Fruit fly (Drosophila melanogaster) whole organism, embryonic: Measurements from ENCODE around the gene Dsor1.

Source experiments
- ATbp ChIP-seq: fragments of 200-800 bp; sonication (Bioruptor generic); optimal IDR thresholded peaks from 2 replicates; lab custom pipeline; 2017; ENCODE audit warnings: missing biosample characterization, mild to moderate bottlenecking, missing genetic modification characterization, missing genetic modification reagents
- Atf3 ChIP-seq: fragments of 200-800 bp; sonication (Bioruptor generic); optimal IDR thresholded peaks from 3 replicates; lab custom pipeline; 2016; ENCODE audit warnings: missing biosample characterization, missing genetic modification characterization
- CG1024 ChIP-seq: fragments of 200-800 bp; sonication (Bioruptor generic); IDR thresholded peaks from 2 replicates; pipeline ENCODE4 v1.3.6; 2022; ENCODE audit warnings: missing biosample characterization, missing genetic modification characterization
- CG12391 ChIP-seq: fragments of 200-800 bp; sonication (Bioruptor generic); optimal IDR thresholded peaks from 3 replicates; lab custom pipeline; 2018; ENCODE audit warnings: missing biosample characterization, mild to moderate bottlenecking, missing genetic modification characterization, moderate library complexity
- CG13775 ChIP-seq: fragments of 200-800 bp; sonication (Bioruptor generic); optimal IDR thresholded peaks from 3 replicates; lab custom pipeline; 2017; ENCODE audit warnings: missing biosample characterization, mild to moderate bottlenecking, missing genetic modification characterization
- CG1529 ChIP-seq: fragments of 200-800 bp; sonication (Bioruptor generic); optimal IDR thresholded peaks from 3 replicates; lab custom pipeline; 2018; ENCODE audit warnings: missing biosample characterization, missing genetic modification characterization
- CG16779 ChIP-seq: fragments of 200-800 bp; sonication (Bioruptor generic); IDR thresholded peaks from 2 replicates; pipeline ENCODE4 v1.3.6; 2022; ENCODE audit warnings: missing biosample characterization, missing genetic modification characterization
- CG2202 ChIP-seq: fragments of 200-800 bp; sonication (Bioruptor generic); optimal IDR thresholded peaks from 2 replicates; lab custom pipeline; 2018; ENCODE audit warnings: missing biosample characterization, mild to moderate bottlenecking, missing genetic modification characterization
- CG30431 ChIP-seq: fragments of 200-800 bp; sonication (Bioruptor generic); optimal IDR thresholded peaks from 2 replicates; lab custom pipeline; 2017; ENCODE audit warnings: missing biosample characterization, missing genetic modification characterization
- CG31224 ChIP-seq: fragments of 200-800 bp; sonication (Bioruptor generic); IDR thresholded peaks from 2 replicates; pipeline ENCODE4 v1.3.6; 2022; ENCODE audit warnings: missing biosample characterization, missing genetic modification characterization
- CG4707 ChIP-seq: fragments of 200-800 bp; sonication (Bioruptor generic); optimal IDR thresholded peaks from 2 replicates; lab custom pipeline; 2018; ENCODE audit warnings: missing biosample characterization, mild to moderate bottlenecking, missing genetic modification characterization, moderate library complexity
- CG4730 ChIP-seq: fragments of 200-800 bp; sonication (Bioruptor generic); IDR thresholded peaks from 2 replicates; pipeline ENCODE4 v1.3.6; 2022; ENCODE audit warnings: missing biosample characterization, missing genetic modification characterization
- CG7987 ChIP-seq: fragments of 200-800 bp; sonication (Bioruptor generic); optimal IDR thresholded peaks from 2 replicates; lab custom pipeline; 2018; ENCODE audit warnings: missing biosample characterization, mild to moderate bottlenecking, missing genetic modification characterization, moderate library complexity
- CG8765 ChIP-seq: fragments of 200-800 bp; sonication (Bioruptor generic); IDR thresholded peaks from 2 replicates; pipeline ENCODE4 v1.3.6; 2022; ENCODE audit warnings: missing biosample characterization, missing genetic modification characterization
- CG9215 ChIP-seq: fragments of 200-800 bp; sonication (Bioruptor generic); IDR thresholded peaks from 2 replicates; pipeline ENCODE4 v1.3.6; 2022; ENCODE audit warnings: missing biosample characterization, missing genetic modification characterization
- CG9797 ChIP-seq: fragments of 200-800 bp; sonication (Bioruptor generic); optimal IDR thresholded peaks from 3 replicates; lab custom pipeline; 2018; ENCODE audit warnings: missing biosample characterization, mild to moderate bottlenecking, missing genetic modification characterization
- Dad ChIP-seq: fragments of 200-800 bp; sonication (Bioruptor generic); optimal IDR thresholded peaks from 3 replicates; lab custom pipeline; 2016; ENCODE audit warnings: missing biosample characterization, missing genetic modification characterization
- Dek ChIP-seq: fragments of 200-800 bp; sonication (Bioruptor generic); optimal IDR thresholded peaks from 3 replicates; lab custom pipeline; 2019; ENCODE audit warnings: missing biosample characterization, mild to moderate bottlenecking, missing genetic modification characterization, moderate library complexity
- Dfd ChIP-seq, 2 experiments: fragments of >200 bp; optimal IDR thresholded peaks; 2 replicates each; lab custom pipeline; 2017; ENCODE audit warnings: missing biosample characterization in 2 of 2, missing genetic modification characterization in 2 of 2
- Dll ChIP-seq: fragments of 200-800 bp; sonication (Bioruptor generic); IDR thresholded peaks from 4 replicates; pipeline ENCODE4 v1.3.6; 2022; ENCODE audit warnings: missing biosample characterization, missing genetic modification characterization; ENCODE audit not compliant: partially characterized antibody
- Doc3 ChIP-seq: fragments of 200-800 bp; sonication (Bioruptor generic); IDR thresholded peaks from 3 replicates; pipeline ENCODE4 v1.3.6; 2022; ENCODE audit warnings: missing biosample characterization, missing genetic modification characterization; ENCODE audit not compliant: partially characterized antibody
- Dp ChIP-seq: fragments of 200-800 bp; sonication (Bioruptor generic); optimal IDR thresholded peaks from 2 replicates; lab custom pipeline; 2018; ENCODE audit warnings: missing biosample characterization, mild to moderate bottlenecking, missing genetic modification characterization, moderate library complexity
- ERR ChIP-seq: fragments of 200-800 bp; sonication (Bioruptor generic); optimal IDR thresholded peaks from 2 replicates; lab custom pipeline; 2016; ENCODE audit warnings: missing biosample characterization, missing genetic modification characterization
- Ets65A ChIP-seq: fragments of 200-800 bp; sonication (Bioruptor generic); peaks from one replicate; lab custom pipeline; 2016; ENCODE audit warnings: missing biosample characterization, missing genetic modification characterization
- HLHmδ ChIP-seq: fragments of 200-800 bp; sonication (Bioruptor generic); optimal IDR thresholded peaks from 2 replicates; lab custom pipeline; 2018; ENCODE audit warnings: missing biosample characterization, mild to moderate bottlenecking, missing genetic modification characterization, moderate library complexity
- Meics ChIP-seq: fragments of 200-800 bp; sonication (Bioruptor generic); optimal IDR thresholded peaks from 2 replicates; lab custom pipeline; 2017; ENCODE audit warnings: missing biosample characterization, mild to moderate bottlenecking, missing genetic modification characterization
- NC2α ChIP-seq: fragments of 200-800 bp; sonication (Bioruptor generic); optimal IDR thresholded peaks from 2 replicates; lab custom pipeline; 2016; ENCODE audit warnings: missing biosample characterization, missing genetic modification characterization
- Ptx1 ChIP-seq: fragments of 200-800 bp; sonication (Bioruptor generic); IDR thresholded peaks from 2 replicates; pipeline ENCODE4 v1.3.6; 2022; ENCODE audit warnings: missing biosample characterization, missing genetic modification characterization
- Sin3A ChIP-seq: fragments of >200 bp; optimal IDR thresholded peaks from 2 replicates; lab custom pipeline; 2018
- Sry-β ChIP-seq: fragments of 200-800 bp; sonication (Bioruptor generic); optimal IDR thresholded peaks from 2 replicates; lab custom pipeline; 2018; ENCODE audit warnings: missing biosample characterization, mild to moderate bottlenecking, missing genetic modification characterization, moderate library complexity
- Sry-δ ChIP-seq: fragments of 200-800 bp; sonication (Bioruptor generic); optimal IDR thresholded peaks from 2 replicates; lab custom pipeline; 2016; ENCODE audit warnings: missing biosample characterization, missing genetic modification characterization
- YL-1 ChIP-seq: fragments of 200-800 bp; sonication (Bioruptor generic); optimal IDR thresholded peaks from 3 replicates; lab custom pipeline; 2017; ENCODE audit warnings: missing biosample characterization, mild to moderate bottlenecking, missing genetic modification characterization
- al ChIP-seq: fragments of 200-800 bp; sonication (Bioruptor generic); IDR thresholded peaks from 2 replicates; pipeline ENCODE4 v1.3.6; 2022; ENCODE audit warnings: missing biosample characterization, missing genetic modification characterization
- bcd ChIP-seq: fragments of 200-800 bp; sonication (Bioruptor generic); optimal IDR thresholded peaks from 2 replicates; lab custom pipeline; 2017; ENCODE audit warnings: missing biosample characterization, mild to moderate bottlenecking, missing genetic modification characterization
- bsh ChIP-seq, 2 experiments: fragments of 200-800 bp; sonication (Bioruptor generic); optimal IDR thresholded peaks; 2 replicates each; lab custom pipeline; 2017 to 2018; ENCODE audit warnings: mild to moderate bottlenecking in 2 of 2, missing biosample characterization in 2 of 2, missing genetic modification characterization in 2 of 2, moderate library complexity in 1 of 2
- cg ChIP-seq: fragments of 200-800 bp; sonication (Bioruptor generic); optimal IDR thresholded peaks from 3 replicates; lab custom pipeline; 2019; ENCODE audit warnings: missing biosample characterization, mild to moderate bottlenecking, missing genetic modification characterization, moderate library complexity
- chn ChIP-seq: fragments of 200-800 bp; sonication (Bioruptor generic); optimal IDR thresholded peaks from 2 replicates; lab custom pipeline; 2016; ENCODE audit warnings: missing biosample characterization, missing genetic modification characterization
- ci ChIP-seq: fragments of 200-800 bp; sonication (Bioruptor generic); IDR thresholded peaks from 3 replicates; pipeline ENCODE4 v1.3.6; 2022; ENCODE audit warnings: missing biosample characterization, missing genetic modification characterization
- eve ChIP-seq, 2 experiments: fragments of >200 bp; optimal IDR thresholded peaks; 2 replicates each; lab custom pipeline; 2017; ENCODE audit warnings: missing biosample characterization in 2 of 2, missing genetic modification characterization in 2 of 2
- gsb ChIP-seq: fragments of 200-800 bp; sonication (Bioruptor generic); IDR thresholded peaks from 2 replicates; pipeline ENCODE4 v1.3.6; 2022; ENCODE audit warnings: missing biosample characterization, missing genetic modification characterization
- mirr ChIP-seq: fragments of 200-800 bp; sonication (Bioruptor generic); optimal IDR thresholded peaks from 3 replicates; lab custom pipeline; 2018; ENCODE audit warnings: missing biosample characterization, mild to moderate bottlenecking, missing genetic modification characterization
- nau ChIP-seq: fragments of 200-800 bp; sonication (Bioruptor generic); optimal IDR thresholded peaks from 3 replicates; lab custom pipeline; 2017; ENCODE audit warnings: missing biosample characterization, mild to moderate bottlenecking, missing genetic modification characterization, missing genetic modification reagents
- nerfin-2 ChIP-seq: fragments of 200-800 bp; sonication (Bioruptor generic); IDR thresholded peaks from 2 replicates; pipeline ENCODE4 v1.3.6; 2022; ENCODE audit warnings: missing biosample characterization, missing genetic modification characterization; ENCODE audit not compliant: partially characterized antibody
- nmo ChIP-seq: fragments of 200-800 bp; sonication (Bioruptor generic); optimal IDR thresholded peaks from 2 replicates; lab custom pipeline; 2018; ENCODE audit warnings: missing biosample characterization, mild to moderate bottlenecking, missing genetic modification characterization, moderate library complexity
- pb ChIP-seq: fragments of 200-800 bp; sonication (Bioruptor generic); optimal IDR thresholded peaks from 3 replicates; lab custom pipeline; 2016; ENCODE audit warnings: missing biosample characterization, missing genetic modification characterization
- repo ChIP-seq: fragments of 200-800 bp; sonication (Bioruptor generic); optimal IDR thresholded peaks from 2 replicates; lab custom pipeline; 2016; ENCODE audit warnings: missing biosample characterization, missing genetic modification characterization
- rib ChIP-seq: fragments of 200-800 bp; sonication (Bioruptor generic); IDR thresholded peaks from 2 replicates; pipeline ENCODE4 v1.3.6; 2022; ENCODE audit warnings: missing biosample characterization, missing genetic modification characterization
- schlank ChIP-seq: fragments of 200-800 bp; sonication (Bioruptor generic); optimal IDR thresholded peaks from 2 replicates; lab custom pipeline; 2018; ENCODE audit warnings: missing biosample characterization, mild to moderate bottlenecking, missing genetic modification characterization
- sob ChIP-seq: fragments of 200-800 bp; sonication (Bioruptor generic); IDR thresholded peaks from 2 replicates; pipeline ENCODE4 v1.3.6; 2022; ENCODE audit warnings: missing biosample characterization, missing genetic modification characterization
- sqz ChIP-seq: fragments of 200-800 bp; sonication (Bioruptor generic); optimal IDR thresholded peaks from 3 replicates; lab custom pipeline; 2018; ENCODE audit warnings: missing biosample characterization, mild to moderate bottlenecking, missing genetic modification characterization
- toy ChIP-seq: fragments of 200-800 bp; sonication (Bioruptor generic); IDR thresholded peaks from 2 replicates; pipeline ENCODE4 v1.3.6; 2022; ENCODE audit warnings: missing biosample characterization, missing genetic modification characterization
- zen ChIP-seq: fragments of 200-800 bp; sonication (Bioruptor generic); optimal IDR thresholded peaks from 3 replicates; lab custom pipeline; 2018; ENCODE audit warnings: missing biosample characterization, mild to moderate bottlenecking, missing genetic modification characterization, moderate library complexity

Gene Dsor1

DNA sequence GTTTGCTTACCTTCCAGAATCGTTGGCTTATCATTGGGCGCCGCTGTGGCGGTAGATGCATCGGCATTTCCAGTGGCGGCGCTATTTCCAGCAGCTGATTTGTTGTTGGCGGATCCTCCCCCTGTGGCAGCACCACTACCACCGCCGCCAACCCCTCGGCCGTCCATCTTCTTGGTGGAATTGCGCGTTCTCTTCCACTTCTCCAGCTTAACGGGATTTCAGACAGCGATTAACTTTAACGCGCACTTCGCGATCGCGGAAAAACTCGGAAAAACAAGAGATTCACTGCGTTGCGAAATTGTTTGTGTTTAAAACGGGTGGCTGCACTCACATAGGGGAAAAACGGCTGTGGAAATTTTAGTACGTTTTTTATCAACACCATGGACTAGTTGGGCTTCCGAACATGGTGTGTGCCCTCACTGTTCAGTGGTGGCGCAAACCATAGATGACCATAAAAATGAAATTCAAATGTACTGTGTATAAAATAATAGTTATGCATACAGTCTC is 35.7 kb downstream of the Dsor1 start, which contains the start of gene c11.1 (continued):
- TF ChIP-seq schlank (no peak), Dad (GFP tag; lab: Kevin White, UChicago) (no peak), zen (tag; lab: Kevin White, UChicago) (no peak), CG12391 (tag; lab: Kevin White, UChicago) (peak; percentile 31), sob (GFP tag; lab: Robert Waterston, UW) (no peak), mirr (no peak), ERR (no peak), rib (no peak), Sin3A (lab: Kevin White, UChicago) (peak; percentile 45), CG8765 (GFP tag; lab: Robert Waterston, UW) (no peak), toy (GFP tag; lab: Robert Waterston, UW) (no peak), Dp (peak; percentile 66), Ets65A (GFP tag; lab: Kevin White, UChicago) (no peak), al (GFP tag; lab: Robert Waterston, UW) (no peak), CG16779 (GFP tag; lab: Robert Waterston, UW) (no peak), cg (GFP tag; lab: Kevin White, UChicago) (peak; percentile 35), CG30431 (GFP tag; lab: Kevin White, UChicago) (no peak), nerfin-2 (GFP tag; lab: Robert Waterston, UW) (no peak), nau (GFP tag; lab: Kevin White, UChicago) (no peak), CG2202 (tag; lab: Kevin White, UChicago) (no peak), CG7987 (GFP tag; lab: Kevin White, UChicago) (no peak), eve (GFP tag; optimal IDR thresholded peaks at IDR 0.05; lab: Kevin White, UChicago) (no peak), CG1529 (GFP tag; lab: Kevin White, UChicago) (no peak), CG13775 (no peak), Meics (GFP tag; lab: Kevin White, UChicago) (no peak), CG4707 (GFP tag; lab: Kevin White, UChicago) (no peak), pb (GFP tag; lab: Kevin White, UChicago) (no peak), ci (peak; percentile 34; the same call in 1 of the 3 replicates), HLHmδ (GFP tag; lab: Kevin White, UChicago) (no peak), Sry-δ (peak; percentile 30), chn (peak; percentile 31), CG31224 (GFP tag; lab: Robert Waterston, UW) (no peak), Doc3 (GFP tag; lab: Robert Waterston, UW) (no peak), sqz (GFP tag; lab: Kevin White, UChicago) (no peak), nmo (GFP tag; lab: Kevin White, UChicago) (peak; percentile 30), Dll (GFP tag; lab: Robert Waterston, UW) (peak; percentile 41; the same call in 1 of the 4 replicates), Atf3 (GFP tag; lab: Kevin White, UChicago) (no peak), CG1024 (GFP tag; lab: Robert Waterston, UW) (no peak), CG9797 (GFP tag; lab: Kevin White, UChicago) (peak; percentile 73), YL-1 (GFP tag; lab: Kevin White, UChicago) (peak; percentile 20), ATbp (no peak), gsb (GFP tag; lab: Robert Waterston, UW) (no peak), CG9215 (no peak), Sry-β (GFP tag; lab: Kevin White, UChicago) (no peak), repo (GFP tag; lab: Kevin White, UChicago) (no peak), CG4730 (GFP tag; lab: Robert Waterston, UW) (no peak), Ptx1 (GFP tag; lab: Robert Waterston, UW) (no peak), bcd (GFP tag; lab: Kevin White, UChicago) (no peak), NC2α (GFP tag; lab: Kevin White, UChicago) (no peak), bsh (GFP tag; optimal IDR thresholded peaks at IDR 0.05; lab: Kevin White, UChicago) (no peak), Dfd (GFP tag; optimal IDR thresholded peaks at IDR 0.05; lab: Kevin White, UChicago) (no peak), Dek (peak; percentile 41)
